Worm (Caenorhabditis elegans) whole organism, early embryonic: Measurements from ENCODE around the gene C25F9.15.
A peak's percentile ranks its signal among the peaks of the same experiment; 100 is the strongest.

ENCODE experiments used
- B0310.2 ChIP-seq: sonication (generic microtip); optimal IDR thresholded peaks from 2 replicates; lab custom pipeline; 2016; ENCODE audit warnings: mild to moderate bottlenecking, missing genetic modification characterization, missing compliant biosample characterization
- F13C5.2 ChIP-seq: sonication (generic microtip); optimal IDR thresholded peaks from 2 replicates; lab custom pipeline; 2017; ENCODE audit warnings: mild to moderate bottlenecking, missing genetic modification characterization, inconsistent platforms, missing compliant biosample characterization
- aly-1 ChIP-seq: sonication (generic microtip); optimal IDR thresholded peaks from 2 replicates; lab custom pipeline; 2016; ENCODE audit warnings: missing genetic modification characterization, missing compliant biosample characterization
- ama-1 ChIP-seq: fragments of 150-350 bp; optimal IDR thresholded peaks from 2 replicates; lab custom pipeline; 2014
- ceh-13 ChIP-seq: fragments of 200-800 bp; sonication (Bioruptor generic); optimal IDR thresholded peaks from 2 replicates; lab custom pipeline; 2018; ENCODE audit warnings: mild to moderate bottlenecking, missing genetic modification characterization, missing compliant biosample characterization
- ceh-36 ChIP-seq: sonication (generic microtip); optimal IDR thresholded peaks from 2 replicates; lab custom pipeline; 2016; ENCODE audit warnings: missing genetic modification characterization, inconsistent platforms, missing compliant biosample characterization
- ets-7 ChIP-seq: sonication (generic microtip); optimal IDR thresholded peaks from 2 replicates; lab custom pipeline; 2016; ENCODE audit warnings: missing genotype, missing genetic modification characterization, missing compliant biosample characterization
- flt-1 ChIP-seq: fragments of 200-800 bp; sonication (Bioruptor generic); IDR thresholded peaks from 2 replicates; pipeline ENCODE4 v1.3.6; 2022; ENCODE audit warnings: missing genetic modification characterization, missing compliant biosample characterization
- hmbx-1 ChIP-seq: sonication (generic microtip); optimal IDR thresholded peaks from 2 replicates; lab custom pipeline; 2016; ENCODE audit warnings: mild to moderate bottlenecking, missing genetic modification characterization, missing compliant biosample characterization
- hmg-4 ChIP-seq: fragments of 200-800 bp; sonication (Bioruptor generic); optimal IDR thresholded peaks from 2 replicates; lab custom pipeline; 2018; ENCODE audit warnings: mild to moderate bottlenecking, missing genetic modification characterization, missing compliant biosample characterization
- hnd-1 ChIP-seq: sonication (generic microtip); optimal IDR thresholded peaks from 2 replicates; lab custom pipeline; 2016; ENCODE audit warnings: missing genetic modification characterization, missing compliant biosample characterization
- pes-1 ChIP-seq: fragments of 200-800 bp; sonication (Bioruptor generic); IDR thresholded peaks from 2 replicates; pipeline ENCODE4 v1.3.6; 2022; ENCODE audit warnings: missing genetic modification reagents, missing genetic modification characterization, missing compliant biosample characterization
- scrt-1 ChIP-seq: fragments of 200-800 bp; sonication (Bioruptor generic); IDR thresholded peaks from 2 replicates; pipeline ENCODE4 v1.3.6; 2022; ENCODE audit warnings: missing genetic modification characterization, missing compliant biosample characterization
- sea-1 ChIP-seq: fragments of 200-800 bp; sonication (Bioruptor generic); conservative IDR thresholded peaks from 2 replicates; pipeline ENCODE4 v1.3.6; 2022; ENCODE audit warnings: missing genetic modification characterization, missing compliant biosample characterization
- tbx-11 ChIP-seq: fragments of 200-800 bp; sonication (Bioruptor generic); IDR thresholded peaks from 2 replicates; pipeline ENCODE4 v1.3.6; 2022; ENCODE audit warnings: missing genetic modification characterization, missing compliant biosample characterization
- tbx-37 ChIP-seq: fragments of 200-800 bp; sonication (Bioruptor generic); conservative IDR thresholded peaks from 2 replicates; pipeline ENCODE4 v1.3.6; 2022; ENCODE audit warnings: missing genetic modification reagents, missing genetic modification characterization, missing compliant biosample characterization
- tra-4 ChIP-seq: sonication (generic microtip); optimal IDR thresholded peaks from 2 replicates; lab custom pipeline; 2017; ENCODE audit warnings: missing genetic modification characterization, missing compliant biosample characterization

Gene C25F9.15

DNA sequence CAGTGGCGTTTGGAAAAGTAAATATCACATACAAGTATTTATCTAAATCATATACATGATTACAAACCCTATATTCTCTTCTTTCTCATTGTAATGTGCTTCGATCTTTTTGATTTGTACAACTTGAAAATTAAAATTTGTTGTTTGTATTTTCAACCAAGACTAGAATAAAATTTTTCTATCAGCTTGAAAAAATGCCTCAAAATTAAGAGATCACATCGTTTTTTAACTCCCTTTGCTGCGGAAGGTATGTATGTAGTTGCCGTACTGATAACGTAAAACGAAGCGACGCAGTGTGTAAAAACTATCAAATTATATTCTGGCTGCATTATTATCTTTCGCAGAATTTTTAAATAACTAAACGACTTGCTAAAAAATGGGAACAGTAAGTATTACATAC is at the start of gene C25F9.15:
TSS of gene C25F9.15 (plus strand) at position 301 of the 400 bp plus-strand sequence.
- TF ChIP-seq F13C5.2 = no peak
- TF ChIP-seq hnd-1 (tag; lab: Kevin White, UChicago) = no peak
- no peak for TF ChIP-seq ceh-36 (tag; lab: Kevin White, UChicago)
- TF ChIP-seq hmg-4 (GFP tag; lab: Kevin White, UChicago) = no peak
- no peak for TF ChIP-seq pes-1 (GFP tag; lab: Robert Waterston, UW)
- no peak for TF ChIP-seq ceh-13 (GFP tag; lab: Kevin White, UChicago)

DNA sequence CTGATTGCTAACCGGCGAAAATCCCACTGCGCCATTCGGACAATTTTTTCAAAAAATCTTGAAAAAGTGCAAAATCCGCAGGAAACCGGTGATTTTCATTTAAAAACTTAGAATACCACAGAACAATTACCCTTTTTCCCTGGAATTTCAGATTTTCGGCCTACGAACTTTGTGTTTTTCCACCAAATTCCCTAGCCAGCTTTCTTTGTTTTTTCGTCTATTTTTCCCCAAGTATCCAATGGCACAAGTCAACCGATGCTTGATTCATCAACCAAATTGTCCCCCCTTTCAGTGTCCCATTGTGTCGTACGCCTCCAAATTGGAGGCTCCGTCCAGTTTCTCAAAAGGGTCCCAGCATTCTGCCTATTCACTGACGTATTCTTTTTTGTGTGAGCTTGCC is 47.7 kb upstream of the C25F9.15 start, which contains the start of gene Y43F8A.1:
TSS of gene Y43F8A.1 (plus strand) at position 301 of the 400 bp plus-strand sequence.
- no peak for TF ChIP-seq ceh-36 (tag; lab: Kevin White, UChicago)

DNA sequence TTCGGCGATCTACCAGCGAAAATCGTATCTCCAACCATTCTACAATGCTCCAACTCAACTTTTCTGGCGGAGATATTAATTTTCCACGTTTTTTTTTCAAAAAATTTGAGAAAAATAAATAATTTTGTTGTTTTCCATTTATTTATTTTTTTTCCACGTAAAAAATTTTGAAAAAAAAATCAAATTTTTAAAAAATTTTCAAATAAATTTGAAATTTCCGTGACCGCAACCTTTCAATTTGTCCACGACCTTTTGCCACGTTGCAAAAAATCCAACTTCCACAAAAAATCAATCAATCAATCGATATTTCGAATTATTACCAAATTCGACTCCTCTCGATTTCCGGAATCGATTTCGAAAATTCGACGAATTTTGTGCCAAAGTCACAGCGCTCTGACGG is 46.7 kb upstream of the C25F9.15 start, which contains the start of gene Y43F8A.2:
TSS of gene Y43F8A.2 (plus strand) at position 301 of the 400 bp plus-strand sequence.
- TF ChIP-seq ama-1 (lab: Kevin White, UChicago) = no peak
- no peak for TF ChIP-seq hmg-4 (GFP tag; lab: Kevin White, UChicago)
- no peak for TF ChIP-seq scrt-1
- no peak for TF ChIP-seq sea-1 (GFP tag; lab: Robert Waterston, UW)
- TF ChIP-seq tbx-11 (GFP tag; lab: Robert Waterston, UW) = no peak
- TF ChIP-seq B0310.2 (tag; lab: Kevin White, UChicago) = no peak
- no peak for TF ChIP-seq hnd-1 (tag; lab: Kevin White, UChicago)
- TF ChIP-seq pes-1 (GFP tag; lab: Robert Waterston, UW) = no peak
- no peak for TF ChIP-seq flt-1
- no peak for TF ChIP-seq tra-4
- TF ChIP-seq hmbx-1 (tag; lab: Kevin White, UChicago) = no peak
- TF ChIP-seq ceh-13 (GFP tag; lab: Kevin White, UChicago) = no peak
- TF ChIP-seq aly-1 (tag; lab: Kevin White, UChicago) = no peak
- no peak for TF ChIP-seq tbx-37 (GFP tag; lab: Robert Waterston, UW)
- TF ChIP-seq ets-7 (tag; lab: Kevin White, UChicago) = no peak
- TF ChIP-seq F13C5.2 = no peak

DNA sequence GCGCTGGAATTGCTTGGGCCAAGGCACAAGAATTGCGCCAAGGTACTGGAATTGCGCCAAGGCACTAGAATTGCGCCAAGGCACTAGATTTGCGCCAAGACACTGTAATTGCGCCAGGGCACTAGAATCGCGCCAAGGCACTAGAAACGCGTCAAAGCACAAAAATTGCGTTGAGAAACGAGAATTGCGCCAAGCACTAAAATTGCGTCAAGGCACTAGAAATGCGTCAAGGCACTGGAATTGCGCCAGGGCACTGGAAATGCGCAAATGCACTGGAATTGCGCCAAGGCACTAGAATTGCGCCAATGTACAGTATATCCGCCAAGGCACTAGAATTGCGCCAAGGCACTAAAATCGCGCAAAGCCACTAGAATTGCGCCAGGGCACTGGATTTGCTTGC is 46.2 kb upstream of the C25F9.15 start:
- TF ChIP-seq pes-1 (GFP tag; lab: Robert Waterston, UW) (no peak), tbx-37 (GFP tag; lab: Robert Waterston, UW) (0 out of 2 replicates have a peak, but pooled peaks have one; percentile 6)

DNA sequence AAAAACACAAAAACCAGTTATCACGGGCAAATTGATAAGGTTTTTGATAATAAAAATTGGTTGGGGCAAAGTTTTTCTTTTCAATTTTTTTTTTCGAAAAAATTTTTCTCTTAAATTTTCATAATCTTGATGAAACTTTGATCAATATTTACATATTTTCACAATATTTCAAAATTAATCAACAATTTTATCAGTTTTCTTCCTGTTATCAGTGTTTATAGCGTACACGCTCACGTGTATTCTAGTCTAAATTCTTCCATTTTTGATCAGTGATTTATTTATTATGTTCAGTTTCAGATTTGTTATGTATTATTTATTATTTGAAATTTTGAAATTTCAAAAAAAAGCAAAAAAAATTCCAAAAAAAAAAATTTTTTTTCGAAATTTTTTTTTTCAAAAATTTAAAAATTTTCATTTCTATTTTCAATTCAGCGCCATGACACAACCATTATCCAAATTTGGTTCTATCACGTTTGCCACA is 40.9 kb upstream of the C25F9.15 start, which contains the start of gene nceh-1:
TSS of gene nceh-1 (plus strand) at position 431 of the 481 bp plus-strand sequence.
- TF ChIP-seq B0310.2 (tag; lab: Kevin White, UChicago) = no peak
- no peak for TF ChIP-seq tbx-11 (GFP tag; lab: Robert Waterston, UW)
- TF ChIP-seq hnd-1 (tag; lab: Kevin White, UChicago) = no peak
- TF ChIP-seq pes-1 (GFP tag; lab: Robert Waterston, UW) = no peak
- TF ChIP-seq F13C5.2 = no peak
- no peak for TF ChIP-seq ama-1 (lab: Kevin White, UChicago)
- no peak for TF ChIP-seq tbx-37 (GFP tag; lab: Robert Waterston, UW)
- TF ChIP-seq ceh-36 (tag; lab: Kevin White, UChicago) = no peak
- TF ChIP-seq flt-1 = no peak
- TF ChIP-seq sea-1 (GFP tag; lab: Robert Waterston, UW) = no peak
- TF ChIP-seq tra-4 = no peak
- TF ChIP-seq aly-1 (tag; lab: Kevin White, UChicago) = no peak
- no peak for TF ChIP-seq hmg-4 (GFP tag; lab: Kevin White, UChicago)
- TF ChIP-seq ceh-13 (GFP tag; lab: Kevin White, UChicago) = no peak
- TF ChIP-seq hmbx-1 (tag; lab: Kevin White, UChicago) = no peak
- TF ChIP-seq ets-7 (tag; lab: Kevin White, UChicago) = no peak
- no peak for TF ChIP-seq scrt-1

DNA sequence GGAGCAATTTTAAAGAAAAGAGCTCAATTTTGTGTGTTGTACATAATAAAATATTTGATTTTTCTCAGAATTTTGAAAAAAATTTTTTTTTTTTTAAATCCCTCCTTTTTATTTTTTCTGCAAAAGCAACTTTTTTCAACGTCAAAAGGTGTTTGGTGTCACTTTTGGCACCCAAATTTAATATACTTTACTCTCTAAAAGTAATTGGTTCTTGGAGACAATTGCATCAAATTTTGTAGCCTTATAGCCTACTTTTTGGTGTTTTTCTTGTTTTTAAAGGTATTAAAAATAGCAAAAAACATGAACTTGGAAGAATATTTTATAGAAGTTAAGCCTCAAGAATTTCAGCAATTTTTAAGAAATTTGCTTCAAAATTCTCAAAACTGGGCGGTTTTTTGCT is 37.0 kb upstream of the C25F9.15 start, which contains the start of gene srw-84:
TSS of gene srw-84 (plus strand) at position 301 of the 400 bp plus-strand sequence.
- TF ChIP-seq aly-1 (tag; lab: Kevin White, UChicago) (no peak), ceh-36 (tag; lab: Kevin White, UChicago) (no peak), sea-1 (GFP tag; lab: Robert Waterston, UW) (no peak), hmbx-1 (tag; lab: Kevin White, UChicago) (no peak), flt-1 (no peak), hmg-4 (GFP tag; lab: Kevin White, UChicago) (no peak), tra-4 (no peak)

DNA sequence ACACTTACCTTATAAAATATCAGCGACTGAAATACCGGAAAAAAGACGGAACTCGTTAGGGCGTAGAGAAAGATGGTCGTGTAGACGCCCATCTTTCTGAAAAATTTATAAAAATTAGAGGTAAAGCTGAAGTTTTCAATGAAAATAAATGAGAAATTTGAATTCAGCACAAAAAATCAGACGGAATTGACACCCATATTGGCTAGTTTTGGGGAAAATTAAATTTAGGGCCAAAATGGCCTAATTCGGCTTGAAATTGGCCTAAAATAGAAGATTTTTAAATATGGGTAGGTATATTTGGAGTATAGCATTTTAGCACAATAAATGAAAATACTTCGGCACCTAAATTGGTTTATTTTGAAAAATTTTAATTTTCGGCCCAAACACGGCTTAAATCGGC is 27.9 kb upstream of the C25F9.15 start, which contains the start of gene slcr-46.2:
TSS of gene slcr-46.2 (minus strand) at position 101 of the 400 bp plus-strand sequence.
- TF ChIP-seq ceh-36 (tag; lab: Kevin White, UChicago) (no peak), ceh-13 (GFP tag; lab: Kevin White, UChicago) (no peak), hnd-1 (tag; lab: Kevin White, UChicago) (no peak), sea-1 (GFP tag; lab: Robert Waterston, UW) (no peak), flt-1 (no peak), hmbx-1 (tag; lab: Kevin White, UChicago) (no peak), tra-4 (no peak)

DNA sequence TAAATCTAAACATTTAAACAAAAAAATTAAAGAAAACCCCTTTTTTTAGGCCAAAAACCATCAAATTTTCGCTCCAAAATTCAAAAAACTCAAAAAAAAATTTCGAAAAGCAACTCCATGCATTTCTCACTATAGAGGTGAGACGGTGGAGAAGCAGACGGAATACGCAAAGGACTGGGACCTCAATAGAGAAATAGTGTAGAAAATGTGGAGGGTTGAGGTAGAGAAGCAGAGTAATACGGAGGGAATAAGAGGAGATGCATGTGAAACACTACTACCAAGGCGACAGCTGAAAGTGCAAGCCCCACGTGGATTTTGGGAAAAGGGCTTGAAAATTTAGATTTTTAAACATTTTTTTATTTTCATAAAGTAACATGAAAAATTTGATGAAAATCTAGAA is 26.7 kb upstream of the C25F9.15 start:
- TF ChIP-seq scrt-1 (no peak), ceh-13 (GFP tag; lab: Kevin White, UChicago) (no peak), hmg-4 (GFP tag; lab: Kevin White, UChicago) (no peak), tbx-37 (GFP tag; lab: Robert Waterston, UW) (no peak), pes-1 (GFP tag; lab: Robert Waterston, UW) (no peak), tbx-11 (GFP tag; lab: Robert Waterston, UW) (no peak), tra-4 (no peak), B0310.2 (tag; lab: Kevin White, UChicago) (no peak), ama-1 (lab: Kevin White, UChicago) (no peak), aly-1 (tag; lab: Kevin White, UChicago) (no peak), flt-1 (no peak), ets-7 (tag; lab: Kevin White, UChicago) (no peak), sea-1 (GFP tag; lab: Robert Waterston, UW) (no peak)
